Fruit fly (Drosophila melanogaster): Measurements from ENCODE around the gene CG33322.
A peak's percentile ranks its signal among the peaks of the same experiment; 100 is the strongest.

Gene CG33322

dm6 chr2L:20822489-20823195 is 6.6 kb upstream of the CG33322 start, which contains the start of gene CG9331 (continued):
- peak; percentile 87 for TF ChIP-seq CG17829 (tag; optimal IDR thresholded peaks at IDR 0.05)
- TF ChIP-seq CG4707 (GFP tag; optimal IDR thresholded peaks at IDR 0.05), result peak; percentile 37
- TF ChIP-seq NC2α (GFP tag; optimal IDR thresholded peaks at IDR 0.05), result no peak
- peak; percentile 46; the same call in 1 of the 2 replicates for TF ChIP-seq tna (GFP tag; IDR thresholded peaks at IDR 0.05; ENCODE audit: partially characterized antibody)
- TF ChIP-seq cato (GFP tag; optimal IDR thresholded peaks at IDR 0.05; ENCODE audit: borderline replicate concordance), result no peak
- no peak for TF ChIP-seq sqz (GFP tag; optimal IDR thresholded peaks at IDR 0.05)
- TF ChIP-seq CG2129 (GFP tag; IDR thresholded peaks at IDR 0.05; ENCODE audit: partially characterized antibody), result no peak
- TF ChIP-seq CG1792 (GFP tag; optimal IDR thresholded peaks at IDR 0.05), result no peak
- TF ChIP-seq CG18011 (GFP tag; optimal IDR thresholded peaks at IDR 0.05), result no peak
- TF ChIP-seq CG6813 (GFP tag; optimal IDR thresholded peaks at IDR 0.05), result peak; percentile 38
- no peak for TF ChIP-seq ac (GFP tag; optimal IDR thresholded peaks at IDR 0.05)
- TF ChIP-seq CG16813 (GFP tag; IDR thresholded peaks at IDR 0.05; ENCODE audit: partially characterized antibody), result peak; percentile 40; the same call in 1 of the 3 replicates
- TF ChIP-seq E2f2 (GFP tag; IDR thresholded peaks at IDR 0.05), result 0 out of 2 replicates have a peak, but pooled peaks have one; percentile 7
- TF ChIP-seq CG10565 (GFP tag; optimal IDR thresholded peaks at IDR 0.05), result no peak
- TF ChIP-seq CG33213 (GFP tag; optimal IDR thresholded peaks at IDR 0.05), result no peak
- peak; percentile 100 for TF ChIP-seq CG31224 (GFP tag; IDR thresholded peaks at IDR 0.05)
- no peak for TF ChIP-seq CG18599 (GFP tag; optimal IDR thresholded peaks at IDR 0.05)
- TF ChIP-seq tup (GFP tag; optimal IDR thresholded peaks at IDR 0.05), result no peak
- TF ChIP-seq gcm2 (GFP tag; optimal IDR thresholded peaks at IDR 0.05), result no peak
- TF ChIP-seq tio (GFP tag; optimal IDR thresholded peaks at IDR 0.05), result no peak
- TF ChIP-seq CG17568 (GFP tag; optimal IDR thresholded peaks at IDR 0.05), result no peak
- TF ChIP-seq HLHmδ (GFP tag; optimal IDR thresholded peaks at IDR 0.05), result peak; percentile 61
- TF ChIP-seq mld (GFP tag; IDR thresholded peaks at IDR 0.05; ENCODE audit: partially characterized antibody), result 0 out of 3 replicates have a peak, but pooled peaks have one; percentile 47
- no peak for TF ChIP-seq pnt (GFP tag; optimal IDR thresholded peaks at IDR 0.05)
- TF ChIP-seq Hr78 (GFP tag; optimal IDR thresholded peaks at IDR 0.05), result no peak
- peak; percentile 90 for TF ChIP-seq Med (GFP tag)
- TF ChIP-seq mirr (GFP tag; optimal IDR thresholded peaks at IDR 0.05), result peak; percentile 74
- TF ChIP-seq CG7357 (GFP tag; IDR thresholded peaks at IDR 0.05), result no peak
- 0 out of 2 replicates have a peak, but pooled peaks have one; percentile 12 for TF ChIP-seq stc (GFP tag; IDR thresholded peaks at IDR 0.05)
- no peak for TF ChIP-seq CG4424 (GFP tag; optimal IDR thresholded peaks at IDR 0.05)
- no peak for TF ChIP-seq H2.0 (GFP tag; IDR thresholded peaks at IDR 0.05)
- no peak for TF ChIP-seq CG8388 (GFP tag; optimal IDR thresholded peaks at IDR 0.05)
- TF ChIP-seq Hr39 (optimal IDR thresholded peaks at IDR 0.05), result no peak
- no peak for TF ChIP-seq eyg (GFP tag; optimal IDR thresholded peaks at IDR 0.05)
- no peak for TF ChIP-seq CG31388 (GFP tag; optimal IDR thresholded peaks at IDR 0.05)
- TF ChIP-seq bbx (GFP tag; IDR thresholded peaks at IDR 0.05; ENCODE audit: partially characterized antibody), result peak; percentile 75; the same call in 1 of the 2 replicates
- peak; percentile 22 for TF ChIP-seq nom (GFP tag; optimal IDR thresholded peaks at IDR 0.05)
- TF ChIP-seq Lhr (GFP tag; optimal IDR thresholded peaks at IDR 0.05), result peak; percentile 68
- no peak for TF ChIP-seq CG18619 (GFP tag; optimal IDR thresholded peaks at IDR 0.05)
- 0 out of 3 replicates have a peak, but pooled peaks have one; percentile 44 for TF ChIP-seq CG2199 (GFP tag; IDR thresholded peaks at IDR 0.05)
- peak; percentile 71; the same call in 2 of the 3 replicates for TF ChIP-seq CG34422 (GFP tag; IDR thresholded peaks at IDR 0.05)
- TF ChIP-seq jing (GFP tag; optimal IDR thresholded peaks at IDR 0.05), result no peak
- TF ChIP-seq CG6272 (GFP tag; IDR thresholded peaks at IDR 0.05), result no peak
- TF ChIP-seq Fer2 (tag; optimal IDR thresholded peaks at IDR 0.05), result no peak
- no peak for TF ChIP-seq CG15601 (tag; optimal IDR thresholded peaks at IDR 0.05)
- TF ChIP-seq CG7556 (GFP tag; optimal IDR thresholded peaks at IDR 0.05), result no peak
- TF ChIP-seq cg (GFP tag; optimal IDR thresholded peaks at IDR 0.05), result peak; percentile 38
- TF ChIP-seq sna (GFP tag; IDR thresholded peaks at IDR 0.05; ENCODE audit: partially characterized antibody), result peak; percentile 54; the same call in 1 of the 2 replicates

Data from whole organism, embryonic.